Fruit fly (Drosophila melanogaster): ENCODE results near the gene promL.

promL gene

dm6 chr3L:3157651-3158050, 30.1 kb upstream of the promL start:
- no peak for TF ChIP-seq dsx (GFP tag; optimal IDR thresholded peaks at IDR 0.05; ENCODE audit: poor library complexity, severe bottlenecking)
- TF ChIP-seq CG6792 (GFP tag; optimal IDR thresholded peaks at IDR 0.05) = no peak
- TF ChIP-seq Sox14 (GFP tag; optimal IDR thresholded peaks at IDR 0.05) = no peak
- TF ChIP-seq CG34406 (GFP tag; optimal IDR thresholded peaks at IDR 0.05) = no peak
- no peak for TF ChIP-seq svp (GFP tag)
- no peak for TF ChIP-seq CG3919 (GFP tag; optimal IDR thresholded peaks at IDR 0.05)
- TF ChIP-seq Lpt (GFP tag; optimal IDR thresholded peaks at IDR 0.05) = no peak
- no peak for TF ChIP-seq Hr4 (GFP tag; optimal IDR thresholded peaks at IDR 0.05)
- no peak for TF ChIP-seq CG1621 (tag; optimal IDR thresholded peaks at IDR 0.05)
- no peak for TF ChIP-seq Smox (GFP tag; optimal IDR thresholded peaks at IDR 0.05)
- no peak for TF ChIP-seq CG11762 (GFP tag; optimal IDR thresholded peaks at IDR 0.05; ENCODE audit: insufficient read depth)

- no peak for TF ChIP-seq CG6854 (GFP tag; optimal IDR thresholded peaks at IDR 0.05)
- TF ChIP-seq eg (GFP tag; IDR thresholded peaks at IDR 0.05) = no peak
- no peak for TF ChIP-seq ss (GFP tag; optimal IDR thresholded peaks at IDR 0.05)
- no peak for TF ChIP-seq fkh (GFP tag; optimal IDR thresholded peaks at IDR 0.05)
- no peak for TF ChIP-seq pdm3 (GFP tag; optimal IDR thresholded peaks at IDR 0.05)
- no peak for TF ChIP-seq fd85E (GFP tag; optimal IDR thresholded peaks at IDR 0.05)
- no peak for TF ChIP-seq CG8632 (GFP tag; optimal IDR thresholded peaks at IDR 0.05)
Observed at dm6 chr3L:3150376-3150775, 22.9 kb upstream of the promL start.

- TF ChIP-seq CG31627 (GFP tag; optimal IDR thresholded peaks at IDR 0.05) (no peak), CG1621 (tag; optimal IDR thresholded peaks at IDR 0.05) (no peak), Met (GFP tag; optimal IDR thresholded peaks at IDR 0.05) (no peak), Hr4 (GFP tag; optimal IDR thresholded peaks at IDR 0.05) (no peak), CG11762 (GFP tag; optimal IDR thresholded peaks at IDR 0.05; ENCODE audit: insufficient read depth) (no peak), CG15336 (GFP tag; IDR thresholded peaks at IDR 0.05) (peak; percentile 50), CG16779 (tag; optimal IDR thresholded peaks at IDR 0.05) (peak; percentile 19), acj6 (GFP tag; optimal IDR thresholded peaks at IDR 0.05) (no peak), CG8119 (GFP tag; IDR thresholded peaks at IDR 0.05) (peak; percentile 41; the same call in 1 of the 3 replicates), Sox102F (GFP tag; optimal IDR thresholded peaks at IDR 0.05) (no peak), eg (GFP tag; IDR thresholded peaks at IDR 0.05) (no peak; the same call in 2 of the 3 replicates), ss (GFP tag; optimal IDR thresholded peaks at IDR 0.05) (peak in 1 of 2 experiments; percentile 27), Smox (GFP tag; optimal IDR thresholded peaks at IDR 0.05) (no peak), Sox15 (GFP tag; optimal IDR thresholded peaks at IDR 0.05) (no peak), pdm3 (GFP tag; optimal IDR thresholded peaks at IDR 0.05) (no peak), achi (GFP tag; optimal IDR thresholded peaks at IDR 0.05) (no peak), svp (GFP tag) (peak; percentile 88), CG6163 (GFP tag; IDR thresholded peaks at IDR 0.05) (peak; percentile 10; the same call in 1 of the 3 replicates), vri (GFP tag; optimal IDR thresholded peaks at IDR 0.05) (peak; percentile 99), Ets21C (GFP tag; optimal IDR thresholded peaks at IDR 0.05) (no peak)
Observed at dm6 chr3L:3149060-3149872, 21.7 kb upstream of the promL start.

DNA sequence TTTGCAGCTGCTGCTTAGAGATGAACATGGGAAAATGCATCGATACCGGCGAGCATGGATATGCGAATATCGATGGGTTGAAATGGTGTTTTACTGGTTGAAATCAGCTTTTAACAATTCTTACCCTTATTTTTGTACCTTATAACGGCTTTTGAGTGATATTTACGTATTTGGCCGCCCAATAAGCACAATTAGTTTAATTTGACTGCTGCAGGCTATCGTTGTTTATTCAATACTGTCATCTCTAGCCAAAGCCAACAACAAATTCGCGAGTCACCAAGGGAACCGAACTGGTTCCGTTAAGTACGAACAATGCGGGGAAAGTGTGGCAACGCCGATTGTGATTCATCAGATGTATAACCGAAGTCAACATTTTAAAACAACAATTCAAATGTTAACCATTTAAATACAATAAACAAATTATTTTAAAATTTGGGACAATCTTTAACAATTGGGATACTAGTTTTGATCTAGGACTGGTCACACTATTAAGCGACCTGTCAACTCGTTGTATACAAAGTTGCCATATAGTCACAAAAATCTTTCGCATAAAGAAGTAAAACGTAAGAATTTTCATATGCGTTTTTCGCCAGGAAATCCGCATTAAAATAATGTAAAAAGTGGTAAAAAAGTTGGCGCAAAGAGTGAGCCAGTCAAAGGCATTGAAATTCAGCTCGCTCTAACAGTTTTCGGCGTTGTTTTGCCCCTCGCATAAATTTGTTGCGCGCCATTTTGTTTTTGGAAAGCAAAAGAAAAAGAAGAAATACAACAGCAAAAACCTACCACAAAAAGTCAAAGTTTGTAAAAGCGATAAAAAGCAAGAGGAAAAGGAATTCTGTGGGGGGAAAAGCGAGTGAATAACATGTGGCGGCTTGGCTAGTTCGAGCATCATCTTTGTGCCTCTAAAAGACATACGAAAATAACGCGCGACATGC, 20.9 kb upstream of the promL start, which contains the start of the genes Usp5 and BtbVII:
Gene Usp5 (minus strand): TSS at position 234 of the 935 bp plus-strand sequence.
Gene BtbVII (plus strand): TSS at position 522 of the 935 bp plus-strand sequence.
- TF ChIP-seq Hr38 (GFP tag; optimal IDR thresholded peaks at IDR 0.05) (no peak), CG15336 (GFP tag; IDR thresholded peaks at IDR 0.05) (0 out of 2 replicates have a peak, but pooled peaks have one; percentile 14), Lpt (GFP tag; optimal IDR thresholded peaks at IDR 0.05) (no peak), Sox15 (GFP tag; optimal IDR thresholded peaks at IDR 0.05) (peak; percentile 6), CG31627 (GFP tag; optimal IDR thresholded peaks at IDR 0.05) (peak; percentile 72), CG6792 (GFP tag; optimal IDR thresholded peaks at IDR 0.05) (peak; percentile 48), CG6808 (GFP tag; optimal IDR thresholded peaks at IDR 0.05) (peak; percentile 55), lz (GFP tag; optimal IDR thresholded peaks at IDR 0.05) (peak; percentile 79), Ets96B (tag; optimal IDR thresholded peaks at IDR 0.05) (peak; percentile 31), Blimp-1 (GFP tag; optimal IDR thresholded peaks at IDR 0.05) (no peak), salr (GFP tag; optimal IDR thresholded peaks at IDR 0.05) (peak in 1 of 2 experiments; percentile 12), achi (GFP tag; optimal IDR thresholded peaks at IDR 0.05) (peak; percentile 52), net (GFP tag; optimal IDR thresholded peaks at IDR 0.05) (peak; percentile 51), Gug (GFP tag; IDR thresholded peaks at IDR 0.05) (peak; percentile 53), CG8632 (GFP tag; optimal IDR thresholded peaks at IDR 0.05) (no peak), Eip75B (GFP tag; optimal IDR thresholded peaks at IDR 0.05) (peak; percentile 62), Hr4 (GFP tag; optimal IDR thresholded peaks at IDR 0.05) (no peak), eg (GFP tag; IDR thresholded peaks at IDR 0.05) (0 out of 3 replicates have a peak, but pooled peaks have one; percentile 10), CG16779 (tag; optimal IDR thresholded peaks at IDR 0.05) (peak; percentile 17), dac (GFP tag; optimal IDR thresholded peaks at IDR 0.05) (no peak), CG8319 (GFP tag; optimal IDR thresholded peaks at IDR 0.05) (no peak)
